Worm (Caenorhabditis elegans) whole organism, L4 larva: ENCODE results near the gene C16C8.9.

Experiments used
- D1046.2 ChIP-seq: fragments of 200-800 bp; sonication (Bioruptor generic); IDR thresholded peaks from 2 replicates; pipeline ENCODE4 v1.3.6; 2022; ENCODE audit warnings: missing genetic modification characterization, missing compliant biosample characterization
- F10B5.3 ChIP-seq: sonication (generic microtip); optimal IDR thresholded peaks from 2 replicates; lab custom pipeline; 2016; ENCODE audit warnings: mild to moderate bottlenecking, missing genetic modification characterization, missing compliant biosample characterization
- F37D6.2 ChIP-seq: sonication (generic microtip); optimal IDR thresholded peaks from 2 replicates; lab custom pipeline; 2016; ENCODE audit warnings: mild to moderate bottlenecking, missing genetic modification characterization, missing compliant biosample characterization
- F49E8.2 ChIP-seq: sonication (generic microtip); optimal IDR thresholded peaks from 2 replicates; lab custom pipeline; 2016; ENCODE audit warnings: missing compliant biosample characterization, mild to moderate bottlenecking, missing genetic modification characterization, borderline replicate concordance
- T26A8.4 ChIP-seq: fragments of 200-800 bp; sonication (Bioruptor generic); IDR thresholded peaks from 2 replicates; pipeline ENCODE4 v1.3.6; 2022; ENCODE audit warnings: missing genetic modification characterization, missing compliant biosample characterization
- Y105C5A.15 ChIP-seq: fragments of 200-800 bp; sonication (Bioruptor generic); IDR thresholded peaks from 2 replicates; pipeline ENCODE4 v1.3.6; 2022; ENCODE audit warnings: missing genetic modification characterization, missing compliant biosample characterization
- Y48G9A.11 ChIP-seq: fragments of 200-800 bp; sonication (Bioruptor generic); IDR thresholded peaks from 2 replicates; pipeline ENCODE4 v1.3.6; 2022; ENCODE audit warnings: missing genetic modification reagents, missing genetic modification characterization, missing compliant biosample characterization
- Y75B8A.6 ChIP-seq: fragments of 200-800 bp; sonication (Bioruptor generic); IDR thresholded peaks from 2 replicates; pipeline ENCODE4 v1.3.6; 2022; ENCODE audit warnings: missing genetic modification reagents, missing genetic modification characterization, missing compliant biosample characterization
- aha-1 ChIP-seq: fragments of 150-350 bp; peaks from one replicate; lab custom pipeline; 2014; ENCODE audit warnings: missing biosample characterization, missing genetic modification characterization
- aly-2 ChIP-seq: sonication (generic microtip); optimal IDR thresholded peaks from 2 replicates; lab custom pipeline; 2018; ENCODE audit warnings: missing biosample characterization, missing genetic modification characterization
- ceh-62 ChIP-seq: sonication (generic microtip); optimal IDR thresholded peaks from 2 replicates; lab custom pipeline; 2017; ENCODE audit warnings: missing biosample characterization, missing genetic modification characterization
- ceh-82 ChIP-seq: sonication (generic microtip); optimal IDR thresholded peaks from 2 replicates; lab custom pipeline; 2017; ENCODE audit warnings: missing biosample characterization, missing genetic modification characterization
- ces-1 ChIP-seq: fragments of 150-350 bp; sonication (generic microtip); optimal IDR thresholded peaks from 4 replicates; lab custom pipeline; 2014; ENCODE audit warnings: missing biosample characterization, missing genetic modification reagents, missing genetic modification characterization
- cey-2 ChIP-seq: sonication (generic microtip); optimal IDR thresholded peaks from 3 replicates; lab custom pipeline; 2017; ENCODE audit warnings: missing genetic modification characterization, mild to moderate bottlenecking, missing compliant biosample characterization, antibody characterized with exemption, borderline replicate concordance; ENCODE audit not compliant: insufficient read depth
- dmd-6 ChIP-seq: fragments of 200-800 bp; sonication (Bioruptor generic); IDR thresholded peaks from 2 replicates; pipeline ENCODE4 v1.3.6; 2022; ENCODE audit warnings: missing genetic modification reagents, missing genetic modification characterization, missing compliant biosample characterization
- dmd-8 ChIP-seq: fragments of 200-800 bp; sonication (Bioruptor generic); IDR thresholded peaks from 2 replicates; pipeline ENCODE4 v1.3.6; 2022; ENCODE audit warnings: missing genetic modification characterization, missing compliant biosample characterization
- dpl-1 ChIP-seq: fragments of 150-350 bp; optimal IDR thresholded peaks from 2 replicates; lab custom pipeline; 2014; ENCODE audit warnings: missing biosample characterization, missing genetic modification reagents, missing genetic modification characterization
- hlh-11 ChIP-seq: fragments of 200-800 bp; sonication (Bioruptor generic); optimal IDR thresholded peaks from 2 replicates; lab custom pipeline; 2018; ENCODE audit warnings: mild to moderate bottlenecking, missing genetic modification characterization, missing compliant biosample characterization
- lin-39 ChIP-seq: fragments of 150-350 bp; optimal IDR thresholded peaks from 2 replicates; lab custom pipeline; 2014; ENCODE audit warnings: missing biosample characterization, missing genetic modification reagents, missing genetic modification characterization
- lir-3 ChIP-seq: sonication (generic microtip); optimal IDR thresholded peaks from 2 replicates; lab custom pipeline; 2016; ENCODE audit warnings: mild to moderate bottlenecking, missing genetic modification characterization, missing compliant biosample characterization
- madf-5 ChIP-seq, 2 experiments: fragments of 200-800 bp; sonication (Bioruptor generic); IDR thresholded peaks; 2 replicates each; pipeline ENCODE4 v1.3.6; 2022; ENCODE audit warnings: missing compliant biosample characterization in 2 of 2, missing genetic modification characterization in 2 of 2
- mdl-1 ChIP-seq, 2 experiments: fragments of 150-350 bp in 1 of 2; sonication (generic microtip) in 1 of 2; optimal IDR thresholded peaks; 2 replicates each; lab custom pipeline; 2014 to 2017; ENCODE audit warnings: missing biosample characterization in 2 of 2, missing genetic modification characterization in 2 of 2
- mep-1 ChIP-seq: fragments of 150-350 bp; sonication (generic microtip); optimal IDR thresholded peaks from 3 replicates; lab custom pipeline; 2014; ENCODE audit warnings: missing biosample characterization, missing genetic modification characterization
- mxl-2 ChIP-seq: fragments of 200-800 bp; sonication (Bioruptor generic); conservative IDR thresholded peaks from 2 replicates; pipeline ENCODE4 v1.3.6; 2022; ENCODE audit warnings: missing genetic modification reagents, missing genetic modification characterization, missing compliant biosample characterization
- mxl-3 ChIP-seq: fragments of 200-800 bp; sonication (Bioruptor generic); optimal IDR thresholded peaks from 2 replicates; lab custom pipeline; 2018; ENCODE audit warnings: mild to moderate bottlenecking, missing genetic modification characterization, missing compliant biosample characterization
- nhr-10 ChIP-seq: fragments of 150-350 bp; optimal IDR thresholded peaks from 2 replicates; lab custom pipeline; 2014; ENCODE audit warnings: missing biosample characterization, missing genetic modification characterization
- nhr-25 ChIP-seq: sonication (generic microtip); optimal IDR thresholded peaks from 2 replicates; lab custom pipeline; 2017; ENCODE audit warnings: missing genetic modification characterization, mild to moderate bottlenecking, missing compliant biosample characterization, antibody characterized with exemption, moderate library complexity, borderline replicate concordance; ENCODE audit not compliant: insufficient read depth
- nhr-28 ChIP-seq: fragments of 150-350 bp; optimal IDR thresholded peaks from 2 replicates; lab custom pipeline; 2014; ENCODE audit warnings: missing biosample characterization, missing genetic modification characterization
- nhr-6 ChIP-seq: fragments of 150-350 bp; optimal IDR thresholded peaks from 2 replicates; lab custom pipeline; 2014; ENCODE audit warnings: missing biosample characterization, missing genetic modification characterization
- nhr-76 ChIP-seq: fragments of 150-350 bp; optimal IDR thresholded peaks from 2 replicates; lab custom pipeline; 2014; ENCODE audit warnings: missing biosample characterization, missing genetic modification characterization
- pha-4 ChIP-seq, 2 experiments: fragments of 150-350 bp in 1 of 2; fragments of 200-800 bp in 1 of 2; sonication (Bioruptor generic) in 1 of 2; IDR thresholded peaks in 1 of 2; optimal IDR thresholded peaks in 1 of 2; 2 replicates each; pipeline versions ENCODE4 v1.3.6 to Lab custom; 2014 to 2022; ENCODE audit warnings: missing genetic modification characterization in 2 of 2, missing genetic modification reagents in 2 of 2, missing biosample characterization in 1 of 2, missing compliant biosample characterization in 1 of 2
- saeg-2 ChIP-seq: fragments of 200-800 bp; sonication (Bioruptor generic); IDR thresholded peaks from 2 replicates; pipeline ENCODE4 v1.3.6; 2022; ENCODE audit warnings: missing genetic modification reagents, missing genetic modification characterization, missing compliant biosample characterization
- set-16 ChIP-seq: fragments of 200-800 bp; sonication (Bioruptor generic); IDR thresholded peaks from 2 replicates; pipeline ENCODE4 v1.3.6; 2022; ENCODE audit warnings: missing genetic modification reagents, missing genetic modification characterization, missing compliant biosample characterization
- snpc-4 ChIP-seq: fragments of 150-350 bp; optimal IDR thresholded peaks from 2 replicates; lab custom pipeline; 2014; ENCODE audit warnings: missing biosample characterization, missing genetic modification characterization
- unc-62 ChIP-seq, 3 experiments: fragments of 150-350 bp in 1 of 3; sonication (generic microtip); optimal IDR thresholded peaks in 2 of 3; peaks in 1 of 3; 1 replicate in 1 of 3; 2 replicates in 2 of 3; lab custom pipeline; 2014 to 2017; ENCODE audit warnings: missing biosample characterization in 3 of 3, missing genetic modification characterization in 3 of 3, missing genetic modification reagents in 3 of 3, missing genotype in 1 of 3
- zfp-2 ChIP-seq: sonication (generic microtip); optimal IDR thresholded peaks from 2 replicates; lab custom pipeline; 2016; ENCODE audit warnings: mild to moderate bottlenecking, missing genetic modification characterization, missing compliant biosample characterization
- ztf-11 ChIP-seq: fragments of 150-350 bp; optimal IDR thresholded peaks from 2 replicates; lab custom pipeline; 2014; ENCODE audit warnings: missing biosample characterization, missing genetic modification characterization

Gene C16C8.9

ce11 chrII:3439244-3439698 lies 23.7 kb downstream of the C16C8.9 start (continued):
- TF ChIP-seq lir-3 (tag; lab: Kevin White, UChicago) (peak; percentile 48), Y48G9A.11 (GFP tag; lab: Robert Waterston, UW) (peak; percentile 84), mdl-1 (tag; optimal IDR thresholded peaks at IDR 0.05; lab: Kevin White, UChicago) (no peak), cey-2 (tag; lab: Kevin White, UChicago) (no peak), dpl-1 (GFP tag; lab: Kevin White, UChicago) (no peak), nhr-10 (tag; lab: Kevin White, UChicago) (no peak), T26A8.4 (GFP tag; lab: Robert Waterston, UW) (peak; percentile 74), lin-39 (tag; lab: Kevin White, UChicago) (no peak), mxl-2 (GFP tag; lab: Robert Waterston, UW) (no peak), mxl-3 (GFP tag; lab: Kevin White, UChicago) (peak; percentile 38), aly-2 (tag; lab: Kevin White, UChicago) (no peak), zfp-2 (tag; lab: Kevin White, UChicago) (peak; percentile 6)

ce11 chrII:3438280-3438679 lies 24.7 kb downstream of the C16C8.9 start:
- no peak for TF ChIP-seq pha-4 (GFP tag; IDR thresholded peaks at IDR 0.05; lab: Robert Waterston, UW)
- no peak for TF ChIP-seq pha-4 (tag; optimal IDR thresholded peaks at IDR 0.05; lab: Kevin White, UChicago)
- TF ChIP-seq hlh-11 (tag; lab: Kevin White, UChicago), result peak; percentile 2
- TF ChIP-seq, all 104 proteins: peak for 1

- TF ChIP-seq F49E8.2 (tag; lab: Kevin White, UChicago) (no peak), nhr-76 (tag; lab: Kevin White, UChicago) (no peak), set-16 (GFP tag; lab: Robert Waterston, UW) (peak; percentile 77), F10B5.3 (tag; lab: Kevin White, UChicago) (no peak)
Observed at ce11 chrII:3437393-3437792, 25.6 kb downstream of the C16C8.9 start.

- TF ChIP-seq madf-5 (GFP tag; IDR thresholded peaks at IDR 0.05; lab: Robert Waterston, UW), result no peak
- TF ChIP-seq dmd-8 (GFP tag; lab: Robert Waterston, UW), result no peak
- no peak for TF ChIP-seq ceh-82 (tag; lab: Kevin White, UChicago)
- TF ChIP-seq mep-1, result no peak
- TF ChIP-seq F37D6.2 (tag; lab: Kevin White, UChicago), result no peak
- TF ChIP-seq ces-1 (GFP tag; lab: Kevin White, UChicago), result no peak
- no peak for TF ChIP-seq ztf-11 (tag; lab: Kevin White, UChicago)
- TF ChIP-seq D1046.2 (GFP tag; lab: Robert Waterston, UW), result no peak
- no peak for TF ChIP-seq hlh-11 (tag; lab: Kevin White, UChicago)
- no peak for TF ChIP-seq nhr-6 (tag; lab: Kevin White, UChicago)
- TF ChIP-seq aha-1 (tag; lab: Kevin White, UChicago), result no peak
Observed at ce11 chrII:3436412-3436811, 26.6 kb downstream of the C16C8.9 start, which contains the start of gene skpo-2. TSS of gene skpo-2 (minus strand) at chrII:3436512.

ce11 chrII:3434893-3435503 lies 28.0 kb downstream of the C16C8.9 start:
- no peak for TF ChIP-seq Y75B8A.6 (GFP tag; lab: Robert Waterston, UW)
- no peak for TF ChIP-seq F10B5.3 (tag; lab: Kevin White, UChicago)
- peak; percentile 34 for TF ChIP-seq nhr-28 (tag; lab: Kevin White, UChicago)
- no peak for TF ChIP-seq ceh-62 (tag; lab: Kevin White, UChicago)
- TF ChIP-seq aly-2 (tag; lab: Kevin White, UChicago), result no peak
- TF ChIP-seq dmd-6 (GFP tag; lab: Robert Waterston, UW), result peak; percentile 55
- peak; percentile 16 for TF ChIP-seq nhr-25 (tag; lab: Kevin White, UChicago)
- TF ChIP-seq saeg-2, result no peak
- peak in 1 of 2 experiments; percentile 30 for TF ChIP-seq unc-62 (GFP tag; optimal IDR thresholded peaks at IDR 0.05 in 1 of 2; lab: Kevin White, UChicago)
- TF ChIP-seq unc-62 (tag; optimal IDR thresholded peaks at IDR 0.05; lab: Kevin White, UChicago), result no peak
- TF ChIP-seq snpc-4 (tag; lab: Kevin White, UChicago), result peak; percentile 16
- no peak for TF ChIP-seq Y105C5A.15
- TF ChIP-seq, all 104 proteins: peak for 5
